Fruit fly (Drosophila melanogaster): Measurements from ENCODE around the gene Pus7.

The Pus7 gene

DNA sequence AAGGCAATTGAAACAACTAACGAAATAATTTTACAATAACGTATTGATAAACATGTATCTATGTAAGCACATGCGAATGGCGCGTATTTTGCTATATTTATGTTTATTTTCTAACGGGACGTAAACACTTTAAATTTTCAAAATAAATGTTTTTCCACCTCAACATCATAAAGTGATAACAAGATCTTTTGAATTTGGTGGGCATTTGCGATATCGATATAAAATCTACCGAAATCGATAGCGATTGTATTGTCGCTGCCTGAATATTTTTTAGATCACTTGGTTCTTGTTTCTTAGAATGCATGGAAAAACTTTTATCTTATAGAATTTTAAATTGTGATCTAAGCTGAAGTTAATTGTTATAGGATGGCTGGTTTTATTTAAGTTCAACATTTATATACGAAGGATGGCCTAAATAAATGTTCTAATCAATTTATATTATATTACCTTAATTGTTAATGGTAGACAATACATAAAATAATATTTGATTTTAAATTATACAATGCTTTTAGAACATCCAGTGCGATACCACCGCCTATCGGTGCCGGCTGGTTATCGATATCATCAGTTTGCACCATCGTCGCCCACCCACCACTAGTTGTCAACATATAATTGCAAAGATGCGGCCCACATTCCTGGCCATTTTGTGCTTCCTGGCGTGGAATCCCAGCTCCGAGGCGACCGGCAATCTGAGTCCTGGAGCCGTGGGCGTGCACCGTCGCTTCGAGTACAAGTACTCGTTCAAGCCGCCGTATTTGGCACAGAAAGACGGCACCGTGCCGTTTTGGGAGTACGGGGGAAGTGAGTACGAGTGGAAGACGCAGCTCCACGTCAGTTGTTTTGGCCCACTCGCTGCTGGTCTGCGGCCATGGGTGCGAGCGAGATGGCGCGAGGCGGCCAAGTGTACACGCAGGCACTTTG lies 24.8 kb downstream of the Pus7 start, which contains the start of gene ergic53 (continued):
- TF ChIP-seq CG15269 (tag; optimal IDR thresholded peaks at IDR 0.05) (no peak), Antp (GFP tag; optimal IDR thresholded peaks at IDR 0.05) (no peak), CG7271 (tag; optimal IDR thresholded peaks at IDR 0.05) (no peak), chif (GFP tag; optimal IDR thresholded peaks at IDR 0.05) (no peak), CG10267 (tag; optimal IDR thresholded peaks at IDR 0.05) (peak; percentile 44), dati (GFP tag; IDR thresholded peaks at IDR 0.05) (no peak), insv (GFP tag; optimal IDR thresholded peaks at IDR 0.05) (no peak), sens-2 (GFP tag; IDR thresholded peaks at IDR 0.05) (no peak), Neu2 (GFP tag; optimal IDR thresholded peaks at IDR 0.05; ENCODE audit: borderline replicate concordance) (no peak), pum (GFP tag; optimal IDR thresholded peaks at IDR 0.05) (no peak), pzg (GFP tag; optimal IDR thresholded peaks at IDR 0.05) (peak; percentile 48), CG2889 (GFP tag; IDR thresholded peaks at IDR 0.05) (no peak), otp (GFP tag; IDR thresholded peaks at IDR 0.05) (no peak), CG15514 (GFP tag; optimal IDR thresholded peaks at IDR 0.05) (peak; percentile 28), prd (optimal IDR thresholded peaks at IDR 0.05) (no peak), prd (GFP tag; IDR thresholded peaks at IDR 0.05) (no peak), CG7963 (GFP tag; IDR thresholded peaks at IDR 0.05; ENCODE audit: partially characterized antibody) (peak; percentile 73; the same call in 2 of the 3 replicates), CG4328 (GFP tag; optimal IDR thresholded peaks at IDR 0.05) (no peak), CG31224 (GFP tag; IDR thresholded peaks at IDR 0.05) (no peak), knrl (GFP tag; IDR thresholded peaks at IDR 0.05; ENCODE audit: partially characterized antibody) (peak; percentile 66; the same call in 2 of the 3 replicates), hb (GFP tag; IDR thresholded peaks at IDR 0.05; ENCODE audit: partially characterized antibody) (peak; percentile 78), Asciz (GFP tag; optimal IDR thresholded peaks at IDR 0.05) (no peak), row (GFP tag; IDR thresholded peaks at IDR 0.05) (0 out of 3 replicates have a peak, but pooled peaks have one; percentile 25), CG9817 (tag; optimal IDR thresholded peaks at IDR 0.05) (no peak), CG10321 (GFP tag; IDR thresholded peaks at IDR 0.05) (peak; percentile 28; the same call in 1 of the 2 replicates), D19B (GFP tag; optimal IDR thresholded peaks at IDR 0.05) (no peak), Fer3 (tag; optimal IDR thresholded peaks at IDR 0.05) (no peak), CG18011 (GFP tag; optimal IDR thresholded peaks at IDR 0.05) (no peak), dimm (GFP tag; IDR thresholded peaks at IDR 0.05) (no peak; the same call in 1 of the 2 replicates), ttk (GFP tag; IDR thresholded peaks at IDR 0.05) (no peak), CG5180 (GFP tag; optimal IDR thresholded peaks at IDR 0.05) (no peak), Atf6 (GFP tag; IDR thresholded peaks at IDR 0.05) (no peak), Abd-B (GFP tag; optimal IDR thresholded peaks at IDR 0.05) (no peak), hbn (GFP tag; IDR thresholded peaks at IDR 0.05; ENCODE audit: partially characterized antibody) (no peak; the same call in 1 of the 2 replicates), CG32532 (GFP tag; IDR thresholded peaks at IDR 0.05) (no peak; the same call in 1 of the 2 replicates), Med (GFP tag) (peak; percentile 71), CG15696 (tag; optimal IDR thresholded peaks at IDR 0.05) (no peak), jigr1 (GFP tag; IDR thresholded peaks at IDR 0.05) (no peak), wor (GFP tag; IDR thresholded peaks at IDR 0.05) (no peak), gt (GFP tag; IDR thresholded peaks at IDR 0.05) (no peak), en (GFP tag; optimal IDR thresholded peaks at IDR 0.05) (no peak), Vsx1 (GFP tag; optimal IDR thresholded peaks at IDR 0.05) (no peak), NC2α (GFP tag; optimal IDR thresholded peaks at IDR 0.05) (no peak), Ets65A (GFP tag) (no peak), CkIIα-i1 (GFP tag; IDR thresholded peaks at IDR 0.05) (no peak), CG8765 (GFP tag; IDR thresholded peaks at IDR 0.05) (no peak), Spps (tag; optimal IDR thresholded peaks at IDR 0.05) (no peak), twi (tag; optimal IDR thresholded peaks at IDR 0.05) (no peak), CG7357 (GFP tag; IDR thresholded peaks at IDR 0.05) (no peak)

Data from whole organism, embryonic.